Fruit fly (Drosophila melanogaster) whole organism, embryonic: ENCODE results near the gene CG34436.

ENCODE experiments used
- ATbp ChIP-seq: fragments of 200-800 bp; sonication (Bioruptor generic); optimal IDR thresholded peaks from 2 replicates; lab custom pipeline; 2017; ENCODE audit warnings: missing biosample characterization, mild to moderate bottlenecking, missing genetic modification characterization, missing genetic modification reagents
- Bteb2 ChIP-seq: fragments of 200-800 bp; sonication (Bioruptor generic); optimal IDR thresholded peaks from 2 replicates; lab custom pipeline; 2016; ENCODE audit warnings: missing biosample characterization, missing genetic modification characterization
- CG10209 ChIP-seq: fragments of 200-800 bp; sonication (Bioruptor generic); optimal IDR thresholded peaks from 3 replicates; lab custom pipeline; 2017; ENCODE audit warnings: missing biosample characterization, mild to moderate bottlenecking, missing genetic modification characterization, missing genetic modification reagents
- CG11085 ChIP-seq: fragments of 200-800 bp; sonication (Bioruptor generic); IDR thresholded peaks from 2 replicates; pipeline ENCODE4 v1.3.6; 2022; ENCODE audit warnings: missing biosample characterization, missing genetic modification characterization
- CG11504 ChIP-seq: fragments of 200-800 bp; sonication (Bioruptor generic); optimal IDR thresholded peaks from 3 replicates; lab custom pipeline; 2019; ENCODE audit warnings: missing biosample characterization, mild to moderate bottlenecking, missing genetic modification characterization, moderate library complexity
- CG11696 ChIP-seq: fragments of 200-800 bp; sonication (Bioruptor generic); IDR thresholded peaks from 2 replicates; pipeline ENCODE4 v1.3.6; 2022; ENCODE audit warnings: missing biosample characterization, missing genetic modification characterization
- CG12155 ChIP-seq: fragments of 200-800 bp; sonication (Bioruptor generic); optimal IDR thresholded peaks from 3 replicates; lab custom pipeline; 2016; ENCODE audit warnings: missing biosample characterization, missing genetic modification characterization
- CG12769 ChIP-seq: fragments of 200-800 bp; sonication (Bioruptor generic); optimal IDR thresholded peaks from 2 replicates; lab custom pipeline; 2019; ENCODE audit warnings: missing biosample characterization, mild to moderate bottlenecking, missing genetic modification characterization, moderate library complexity
- CG12942 ChIP-seq: fragments of 200-800 bp; sonication (Bioruptor generic); optimal IDR thresholded peaks from 3 replicates; lab custom pipeline; 2016; ENCODE audit warnings: missing biosample characterization, missing genetic modification characterization
- CG13624 ChIP-seq: fragments of 200-800 bp; sonication (Bioruptor generic); optimal IDR thresholded peaks from 2 replicates; lab custom pipeline; 2016; ENCODE audit warnings: missing biosample characterization, missing genetic modification characterization
- CG15073 ChIP-seq: fragments of 200-800 bp; sonication (Bioruptor generic); optimal IDR thresholded peaks from 2 replicates; lab custom pipeline; 2016; ENCODE audit warnings: missing biosample characterization, missing genetic modification characterization
- CG15514 ChIP-seq: fragments of 200-800 bp; sonication (Bioruptor generic); optimal IDR thresholded peaks from 3 replicates; lab custom pipeline; 2017; ENCODE audit warnings: missing biosample characterization, missing genetic modification characterization, mild to moderate bottlenecking, moderate library complexity, missing genetic modification reagents
- CG17568 ChIP-seq: fragments of 200-800 bp; sonication (Bioruptor generic); optimal IDR thresholded peaks from 2 replicates; lab custom pipeline; 2018; ENCODE audit warnings: missing biosample characterization, mild to moderate bottlenecking, missing genetic modification characterization, moderate library complexity
- CG17802 ChIP-seq: fragments of 200-800 bp; sonication (Bioruptor generic); optimal IDR thresholded peaks from 2 replicates; lab custom pipeline; 2018; ENCODE audit warnings: missing biosample characterization, mild to moderate bottlenecking, missing genetic modification characterization, moderate library complexity
- CG1832 ChIP-seq: fragments of 200-800 bp; sonication (Bioruptor generic); optimal IDR thresholded peaks from 2 replicates; lab custom pipeline; 2017; ENCODE audit warnings: missing biosample characterization, mild to moderate bottlenecking, missing genetic modification characterization, inconsistent platforms
- CG18476 ChIP-seq: fragments of 200-800 bp; sonication (Bioruptor generic); optimal IDR thresholded peaks from 2 replicates; lab custom pipeline; 2016; ENCODE audit warnings: missing biosample characterization, mild to moderate bottlenecking, missing genetic modification characterization
- CG18764 ChIP-seq: fragments of 200-800 bp; sonication (Bioruptor generic); optimal IDR thresholded peaks from 3 replicates; lab custom pipeline; 2016; ENCODE audit warnings: missing biosample characterization, missing genetic modification characterization
- CG2199 ChIP-seq: fragments of 200-800 bp; sonication (Bioruptor generic); IDR thresholded peaks from 3 replicates; pipeline ENCODE4 v1.3.6; 2022; ENCODE audit warnings: missing biosample characterization, missing genetic modification characterization
- CG2678 ChIP-seq: fragments of 200-800 bp; sonication (Bioruptor generic); optimal IDR thresholded peaks from 3 replicates; lab custom pipeline; 2019; ENCODE audit warnings: missing biosample characterization, mild to moderate bottlenecking, missing genetic modification characterization, moderate library complexity
- CG4617 ChIP-seq: fragments of 200-800 bp; sonication (Bioruptor generic); optimal IDR thresholded peaks from 3 replicates; lab custom pipeline; 2016; ENCODE audit warnings: missing biosample characterization, missing genetic modification characterization, borderline replicate concordance
- CG5953 ChIP-seq: fragments of 200-800 bp; sonication (Bioruptor generic); IDR thresholded peaks from 2 replicates; pipeline ENCODE4 v1.3.6; 2022; ENCODE audit warnings: missing biosample characterization, missing genetic modification characterization
- CG7839 ChIP-seq: fragments of 200-800 bp; sonication (Bioruptor generic); optimal IDR thresholded peaks from 3 replicates; lab custom pipeline; 2018; ENCODE audit warnings: missing biosample characterization, mild to moderate bottlenecking, missing genetic modification characterization, moderate library complexity
- CHES-1-like ChIP-seq: fragments of 200-800 bp; sonication (Bioruptor generic); optimal IDR thresholded peaks from 2 replicates; lab custom pipeline; 2016; ENCODE audit warnings: missing biosample characterization, missing genetic modification characterization
- Deaf1 ChIP-seq: fragments of 200-800 bp; optimal IDR thresholded peaks from 3 replicates; lab custom pipeline; 2019; ENCODE audit warnings: missing biosample characterization, mild to moderate bottlenecking, missing genetic modification characterization, moderate library complexity
- Dip2 ChIP-seq: fragments of 200-800 bp; sonication (Bioruptor generic); IDR thresholded peaks from 2 replicates; pipeline ENCODE4 v1.3.6; 2022; ENCODE audit warnings: missing biosample characterization, missing genetic modification characterization
- HHEX ChIP-seq: fragments of 200-800 bp; sonication (Bioruptor generic); optimal IDR thresholded peaks from 3 replicates; lab custom pipeline; 2017; ENCODE audit warnings: missing biosample characterization, mild to moderate bottlenecking, missing genetic modification characterization, missing genetic modification reagents
- Hr51 ChIP-seq, 2 experiments: fragments of 200-800 bp; sonication (Bioruptor generic); optimal IDR thresholded peaks; 2 replicates in 1 of 2; 3 replicates in 1 of 2; lab custom pipeline; 2016 to 2018; ENCODE audit warnings: missing biosample characterization in 2 of 2, missing genetic modification characterization in 2 of 2, mild to moderate bottlenecking in 1 of 2, moderate library complexity in 1 of 2
- Med ChIP-seq: fragments of 200-800 bp; sonication (Bioruptor generic); peaks from one replicate; lab custom pipeline; 2016; ENCODE audit warnings: missing biosample characterization, missing genetic modification characterization, mild to moderate bottlenecking, inconsistent platforms, moderate library complexity
- Meics ChIP-seq: fragments of 200-800 bp; sonication (Bioruptor generic); optimal IDR thresholded peaks from 2 replicates; lab custom pipeline; 2017; ENCODE audit warnings: missing biosample characterization, mild to moderate bottlenecking, missing genetic modification characterization
- Optix ChIP-seq: fragments of 200-800 bp; sonication (Bioruptor generic); IDR thresholded peaks from 3 replicates; pipeline ENCODE4 v1.3.6; 2022; ENCODE audit warnings: missing biosample characterization, missing genetic modification characterization
- Pdp1 ChIP-seq, 2 experiments: fragments of 200-800 bp; sonication (Bioruptor generic); optimal IDR thresholded peaks; 3 replicates each; lab custom pipeline; 2016; ENCODE audit warnings: missing biosample characterization in 2 of 2, missing genetic modification characterization in 2 of 2, mild to moderate bottlenecking in 1 of 2, moderate library complexity in 1 of 2
- Sry-β ChIP-seq: fragments of 200-800 bp; sonication (Bioruptor generic); optimal IDR thresholded peaks from 2 replicates; lab custom pipeline; 2018; ENCODE audit warnings: missing biosample characterization, mild to moderate bottlenecking, missing genetic modification characterization, moderate library complexity
- Ssrp ChIP-seq: fragments of 200-800 bp; sonication (Bioruptor generic); optimal IDR thresholded peaks from 2 replicates; lab custom pipeline; 2018; ENCODE audit warnings: missing biosample characterization, mild to moderate bottlenecking, missing genetic modification characterization, moderate library complexity
- amos ChIP-seq: fragments of 200-800 bp; sonication (Bioruptor generic); IDR thresholded peaks from 2 replicates; pipeline ENCODE4 v1.3.6; 2022; ENCODE audit warnings: missing biosample characterization, missing genetic modification characterization; ENCODE audit not compliant: partially characterized antibody
- bbx ChIP-seq: fragments of 200-800 bp; sonication (Bioruptor generic); IDR thresholded peaks from 2 replicates; pipeline ENCODE4 v1.3.6; 2022; ENCODE audit warnings: missing biosample characterization, missing genetic modification characterization; ENCODE audit not compliant: partially characterized antibody
- bsh ChIP-seq, 2 experiments: fragments of 200-800 bp; sonication (Bioruptor generic); optimal IDR thresholded peaks; 2 replicates each; lab custom pipeline; 2017 to 2018; ENCODE audit warnings: mild to moderate bottlenecking in 2 of 2, missing biosample characterization in 2 of 2, missing genetic modification characterization in 2 of 2, moderate library complexity in 1 of 2
- cg ChIP-seq: fragments of 200-800 bp; sonication (Bioruptor generic); optimal IDR thresholded peaks from 3 replicates; lab custom pipeline; 2019; ENCODE audit warnings: missing biosample characterization, mild to moderate bottlenecking, missing genetic modification characterization, moderate library complexity
- crol ChIP-seq: fragments of 200-800 bp; sonication (Bioruptor generic); IDR thresholded peaks from 2 replicates; pipeline ENCODE4 v1.3.6; 2022; ENCODE audit warnings: missing biosample characterization, missing genetic modification characterization
- dan ChIP-seq: fragments of 200-800 bp; sonication (Bioruptor generic); IDR thresholded peaks from 2 replicates; pipeline ENCODE4 v1.3.6; 2022; ENCODE audit warnings: missing biosample characterization, missing genetic modification characterization
- emc ChIP-seq: fragments of 200-800 bp; sonication (Bioruptor generic); optimal IDR thresholded peaks from 2 replicates; lab custom pipeline; 2016; ENCODE audit warnings: missing biosample characterization, missing genetic modification characterization
- gce ChIP-seq: fragments of 200-800 bp; sonication (Bioruptor generic); IDR thresholded peaks from 3 replicates; pipeline ENCODE4 v1.3.6; 2022; ENCODE audit warnings: missing biosample characterization, missing genetic modification characterization
- grn ChIP-seq: fragments of 200-800 bp; sonication (Bioruptor generic); optimal IDR thresholded peaks from 3 replicates; lab custom pipeline; 2017; ENCODE audit warnings: missing biosample characterization, missing genetic modification characterization
- hbn ChIP-seq: fragments of 200-800 bp; sonication (Bioruptor generic); IDR thresholded peaks from 2 replicates; pipeline ENCODE4 v1.3.6; 2022; ENCODE audit warnings: missing biosample characterization, missing genetic modification characterization; ENCODE audit not compliant: partially characterized antibody
- mirr ChIP-seq: fragments of 200-800 bp; sonication (Bioruptor generic); optimal IDR thresholded peaks from 3 replicates; lab custom pipeline; 2018; ENCODE audit warnings: missing biosample characterization, mild to moderate bottlenecking, missing genetic modification characterization
- psq ChIP-seq: fragments of 200-800 bp; sonication (Bioruptor generic); optimal IDR thresholded peaks from 2 replicates; lab custom pipeline; 2017; ENCODE audit warnings: missing biosample characterization, missing genetic modification characterization
- sens-2 ChIP-seq: fragments of 200-800 bp; sonication (Bioruptor generic); IDR thresholded peaks from 2 replicates; pipeline ENCODE4 v1.3.6; 2022; ENCODE audit warnings: missing biosample characterization, missing genetic modification characterization
- seq ChIP-seq: fragments of 200-800 bp; sonication (Bioruptor generic); IDR thresholded peaks from 2 replicates; pipeline ENCODE4 v1.3.6; 2022; ENCODE audit warnings: missing biosample characterization, missing genetic modification characterization
- sob ChIP-seq: fragments of 200-800 bp; sonication (Bioruptor generic); IDR thresholded peaks from 2 replicates; pipeline ENCODE4 v1.3.6; 2022; ENCODE audit warnings: missing biosample characterization, missing genetic modification characterization
- twi ChIP-seq: fragments of 200-800 bp; optimal IDR thresholded peaks from 2 replicates; lab custom pipeline; 2019; ENCODE audit warnings: missing biosample characterization, mild to moderate bottlenecking, missing genetic modification characterization, moderate library complexity

The CG34436 gene

DNA sequence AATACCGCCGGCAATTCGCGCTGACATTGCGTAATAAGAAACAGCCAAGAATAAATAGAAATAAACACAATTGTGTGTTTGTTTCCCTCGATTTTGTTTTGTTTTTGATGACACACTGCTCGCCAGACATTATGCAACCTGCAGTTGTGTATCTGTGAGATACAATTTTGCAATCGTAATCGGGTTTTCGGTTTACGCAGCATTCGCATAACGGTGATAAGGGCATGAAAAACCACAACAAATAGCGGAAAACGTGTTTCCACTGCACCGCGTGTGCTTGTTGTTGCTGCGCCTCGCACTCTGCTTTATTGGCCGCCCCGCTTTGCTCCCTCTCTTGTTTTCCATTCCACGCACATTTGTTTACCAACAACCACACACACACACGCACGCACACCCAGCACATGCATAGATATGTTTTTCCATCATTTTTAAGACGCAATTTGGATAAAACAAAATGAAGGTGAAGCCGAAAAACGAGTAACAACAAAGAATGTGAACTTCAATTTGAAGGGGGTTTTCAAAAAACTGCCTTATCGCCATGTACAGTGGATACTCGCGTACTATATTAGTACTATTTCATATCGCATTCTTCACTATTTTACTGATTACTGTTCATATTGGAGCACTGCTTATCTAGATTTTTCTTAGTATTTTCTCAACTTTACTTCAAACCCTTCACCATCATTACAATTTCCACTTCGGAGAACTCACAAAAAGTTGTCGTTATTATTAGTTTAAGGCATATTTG lies 50.5 kb downstream of the CG34436 start (continued):
- TF ChIP-seq CG4617 (no peak), HHEX (GFP tag; lab: Kevin White, UChicago) (no peak), cg (GFP tag; lab: Kevin White, UChicago) (peak; percentile 79), CG15073 (no peak), psq (GFP tag; lab: Kevin White, UChicago) (peak; percentile 94), twi (tag; lab: Kevin White, UChicago) (peak; percentile 9), CG17802 (tag; lab: Kevin White, UChicago) (no peak), mirr (GFP tag; lab: Kevin White, UChicago) (peak; percentile 47), emc (GFP tag; lab: Kevin White, UChicago) (no peak), CG7839 (no peak), dan (GFP tag; lab: Robert Waterston, UW) (no peak), Dip2 (no peak), CG2678 (peak; percentile 26), CG12769 (tag; lab: Kevin White, UChicago) (peak; percentile 49), Hr51 (GFP tag; optimal IDR thresholded peaks at IDR 0.05; lab: Kevin White, UChicago) (no peak), Meics (no peak), CG11504 (tag; lab: Kevin White, UChicago) (peak; percentile 16), CG10209 (no peak), CG17568 (peak; percentile 3), Pdp1 (GFP tag; optimal IDR thresholded peaks at IDR 0.05; lab: Kevin White, UChicago) (peak in 1 of 2 experiments; percentile 98), ATbp (GFP tag; lab: Kevin White, UChicago) (no peak), Med (GFP tag; lab: Kevin White, UChicago) (peak; percentile 71), Sry-β (GFP tag; lab: Kevin White, UChicago) (no peak), CG18476 (GFP tag; lab: Kevin White, UChicago) (no peak), Optix (GFP tag; lab: Robert Waterston, UW) (no peak), sens-2 (GFP tag; lab: Robert Waterston, UW) (no peak), bbx (GFP tag; lab: Robert Waterston, UW) (no peak), sob (GFP tag; lab: Robert Waterston, UW) (no peak), CG13624 (GFP tag; lab: Kevin White, UChicago) (peak; percentile 79), hbn (GFP tag; lab: Robert Waterston, UW) (no peak), CG18764 (GFP tag; lab: Kevin White, UChicago) (no peak), CG11696 (GFP tag; lab: Robert Waterston, UW) (no peak), CG5953 (GFP tag; lab: Robert Waterston, UW) (no peak), seq (GFP tag; lab: Robert Waterston, UW) (no peak), crol (GFP tag; lab: Robert Waterston, UW) (peak; percentile 44; the same call in 1 of the 2 replicates), bsh (GFP tag; optimal IDR thresholded peaks at IDR 0.05; lab: Kevin White, UChicago) (no peak), CHES-1-like (GFP tag; lab: Kevin White, UChicago) (no peak), CG2199 (peak; percentile 77; the same call in 1 of the 3 replicates), Ssrp (tag; lab: Kevin White, UChicago) (no peak), CG15514 (GFP tag; lab: Kevin White, UChicago) (no peak), CG1832 (GFP tag; lab: Kevin White, UChicago) (no peak), CG12942 (GFP tag; lab: Kevin White, UChicago) (no peak), amos (GFP tag; lab: Robert Waterston, UW) (no peak), Deaf1 (tag; lab: Kevin White, UChicago) (no peak), Bteb2 (no peak), CG11085 (GFP tag; lab: Robert Waterston, UW) (no peak), gce (GFP tag; lab: Robert Waterston, UW) (no peak), grn (GFP tag; lab: Kevin White, UChicago) (peak; percentile 18), CG12155 (GFP tag; lab: Kevin White, UChicago) (no peak)
